Worm (Caenorhabditis elegans): ENCODE data around the gene ZK945.7.
A peak's percentile ranks its signal among the peaks of the same experiment; 100 is the strongest.

Gene ZK945.7

DNA sequence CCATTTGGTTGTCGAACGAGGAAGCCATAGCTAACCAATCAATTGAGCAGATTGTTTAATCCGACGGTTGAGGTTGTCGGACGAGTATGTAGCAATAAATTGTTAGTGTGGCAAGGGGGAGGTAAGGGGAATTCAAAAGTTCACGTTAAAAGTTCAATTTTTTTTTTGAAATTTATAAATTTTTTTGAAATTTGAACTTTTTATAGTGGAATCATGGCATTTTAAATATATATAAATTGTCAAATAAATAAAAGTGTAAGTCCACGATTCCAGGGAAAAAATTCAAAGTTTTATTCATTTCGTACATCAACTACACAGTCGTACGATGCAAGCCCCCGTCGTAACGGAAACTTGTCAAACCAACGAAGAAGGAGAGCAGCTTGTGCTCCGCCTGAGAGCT lies at the start of gene ZK945.7, which contains the start of gene ZK945.8:
Gene ZK945.7, minus strand, starts transcription at position 101 of the 400 bp plus-strand sequence.
Gene ZK945.8, plus strand, starts transcription at position 275 of the 400 bp plus-strand sequence.
- no peak for TF ChIP-seq nhr-85 (tag)
- TF ChIP-seq unc-30 (tag; optimal IDR thresholded peaks at IDR 0.05), result no peak
- TF ChIP-seq nhr-90 (tag; optimal IDR thresholded peaks at IDR 0.05; ENCODE audit: poor library complexity), result no peak
- no peak for TF ChIP-seq nhr-28 (tag; optimal IDR thresholded peaks at IDR 0.05)
- TF ChIP-seq zip-4 (GFP tag; optimal IDR thresholded peaks at IDR 0.05), result no peak
- no peak for TF ChIP-seq nhr-47 (tag; optimal IDR thresholded peaks at IDR 0.05)
- TF ChIP-seq efl-1 (optimal IDR thresholded peaks at IDR 0.05), result no peak
- TF ChIP-seq efl-1 (GFP tag; optimal IDR thresholded peaks at IDR 0.05 in 1 of 2), result peak in 1 of 2 experiments; percentile 82
- no peak for TF ChIP-seq irx-1 (tag; optimal IDR thresholded peaks at IDR 0.05)

DNA sequence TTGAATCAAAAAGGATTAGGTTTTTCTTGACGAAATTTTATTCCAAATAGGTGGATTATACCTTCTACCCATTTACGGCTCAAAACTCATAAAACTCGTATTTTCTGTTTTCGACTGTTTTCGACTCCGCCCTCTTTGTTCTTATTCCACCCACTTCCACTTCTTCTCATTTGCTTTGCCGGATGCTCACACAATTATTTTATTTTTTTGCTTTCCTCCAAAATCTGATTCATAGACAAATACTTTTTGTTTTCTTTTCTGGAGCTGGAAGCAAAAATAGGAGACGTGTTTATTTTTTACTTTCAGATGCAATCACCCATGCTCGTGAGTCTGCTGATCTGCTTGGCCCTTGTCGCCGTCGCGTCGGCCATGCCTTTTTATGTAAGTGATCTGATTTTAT lies 46.8 kb upstream of the ZK945.7 start, which contains the start of gene nlp-63:
Gene nlp-63, plus strand, starts transcription at position 301 of the 400 bp plus-strand sequence.
- TF ChIP-seq ceh-8 (GFP tag; optimal IDR thresholded peaks at IDR 0.05) (no peak), aly-2 (tag; optimal IDR thresholded peaks at IDR 0.05) (no peak), efl-3 (GFP tag; optimal IDR thresholded peaks at IDR 0.05) (no peak), irx-1 (tag; optimal IDR thresholded peaks at IDR 0.05) (no peak), grh-1 (GFP tag; IDR thresholded peaks at IDR 0.05) (no peak), swsn-7 (tag; optimal IDR thresholded peaks at IDR 0.05) (no peak), unc-86 (tag; optimal IDR thresholded peaks at IDR 0.05) (no peak), lin-15B (tag; optimal IDR thresholded peaks at IDR 0.05) (no peak), unc-98 (GFP tag; IDR thresholded peaks at IDR 0.05) (no peak), jun-1 (tag; optimal IDR thresholded peaks at IDR 0.05) (no peak), ztf-4 (tag; optimal IDR thresholded peaks at IDR 0.05) (no peak)

DNA sequence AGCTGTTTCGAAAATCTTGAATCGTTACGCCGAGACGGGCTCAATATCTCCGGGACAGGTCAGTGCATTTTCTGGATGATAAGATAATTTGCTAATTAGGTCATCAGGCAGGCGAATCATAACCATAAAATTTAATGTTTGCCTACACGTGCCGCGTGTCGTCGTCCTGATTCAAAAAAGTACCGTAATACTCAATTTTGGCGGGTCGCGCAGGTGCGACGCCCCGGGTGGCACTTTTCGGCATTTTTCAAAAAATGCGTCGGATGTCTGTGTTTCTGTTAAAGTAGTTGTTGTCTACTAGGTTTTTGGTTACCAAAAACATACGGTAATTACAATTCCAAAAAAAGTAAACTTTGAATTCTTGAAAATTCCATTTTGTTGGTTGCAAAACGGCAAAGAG lies 39.2 kb upstream of the ZK945.7 start:
- TF ChIP-seq unc-30 (tag; optimal IDR thresholded peaks at IDR 0.05), result no peak
- no peak for TF ChIP-seq ceh-63 (GFP tag; optimal IDR thresholded peaks at IDR 0.05)
- peak; percentile 60 for TF ChIP-seq vab-15 (tag; optimal IDR thresholded peaks at IDR 0.05)
- TF ChIP-seq ets-5 (GFP tag; IDR thresholded peaks at IDR 0.05), result no peak
- TF ChIP-seq nhr-90 (tag; optimal IDR thresholded peaks at IDR 0.05; ENCODE audit: poor library complexity), result no peak
- TF ChIP-seq C34B4.2 (tag; optimal IDR thresholded peaks at IDR 0.05), result no peak
- TF ChIP-seq lsy-2 (tag; optimal IDR thresholded peaks at IDR 0.05), result peak in 1 of 2 experiments; percentile 47
- no peak for TF ChIP-seq ztf-4 (tag; optimal IDR thresholded peaks at IDR 0.05)
- TF ChIP-seq nhr-12 (tag; optimal IDR thresholded peaks at IDR 0.05), result no peak
- peak; percentile 64 for TF ChIP-seq nhr-85 (tag)
- no peak for TF ChIP-seq blmp-1 (tag; optimal IDR thresholded peaks at IDR 0.05)
- TF ChIP-seq C16A3.4 (tag; optimal IDR thresholded peaks at IDR 0.05), result no peak
- no peak for TF ChIP-seq fos-1 (tag; optimal IDR thresholded peaks at IDR 0.05)
- TF ChIP-seq fkh-4 (tag; optimal IDR thresholded peaks at IDR 0.05; ENCODE audit: borderline replicate concordance), result no peak
- no peak for TF ChIP-seq nhr-76 (tag; optimal IDR thresholded peaks at IDR 0.05)
- no peak for TF ChIP-seq ces-1 (GFP tag; optimal IDR thresholded peaks at IDR 0.05)
- TF ChIP-seq lin-35 (GFP tag; optimal IDR thresholded peaks at IDR 0.05), result no peak
- no peak for TF ChIP-seq C04F5.9 (tag; optimal IDR thresholded peaks at IDR 0.05)
- TF ChIP-seq ceh-82 (tag; optimal IDR thresholded peaks at IDR 0.05), result no peak
- no peak for TF ChIP-seq lin-39 (tag; optimal IDR thresholded peaks at IDR 0.05)
- no peak for TF ChIP-seq aly-2 (tag; optimal IDR thresholded peaks at IDR 0.05)
- TF ChIP-seq mef-2 (tag; optimal IDR thresholded peaks at IDR 0.05), result no peak
- no peak for TF ChIP-seq efl-1 (optimal IDR thresholded peaks at IDR 0.05)
- peak in 1 of 2 experiments; percentile 49 for TF ChIP-seq efl-1 (GFP tag; optimal IDR thresholded peaks at IDR 0.05 in 1 of 2)
- no peak for TF ChIP-seq hlh-4 (tag; optimal IDR thresholded peaks at IDR 0.05)
- TF ChIP-seq snpc-4 (tag; optimal IDR thresholded peaks at IDR 0.05), result no peak

DNA sequence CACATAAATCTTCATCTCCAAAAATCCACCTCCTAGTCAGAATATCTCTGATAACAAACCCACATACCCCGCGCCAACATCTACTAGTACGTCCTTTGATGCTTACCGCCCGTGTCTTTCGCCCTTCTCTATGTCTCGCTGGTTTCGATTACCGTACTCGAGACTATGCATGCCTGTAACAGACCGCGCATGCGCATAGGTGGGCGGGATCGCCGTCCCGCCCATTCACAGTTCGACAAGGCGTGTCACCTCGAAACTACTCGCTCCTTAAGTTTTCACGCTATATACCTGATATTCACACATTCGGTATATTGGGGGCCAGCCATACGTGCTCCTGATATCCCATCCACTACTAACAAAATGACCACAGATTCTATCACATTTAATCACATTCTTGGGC lies 38.2 kb upstream of the ZK945.7 start, which contains the start of gene pax-3:
Gene pax-3, plus strand, starts transcription at position 83 of the 400 bp plus-strand sequence.
- TF ChIP-seq lin-14 (GFP tag; optimal IDR thresholded peaks at IDR 0.05) (peak; percentile 12), swsn-7 (tag; optimal IDR thresholded peaks at IDR 0.05) (no peak), nhr-85 (tag) (peak; percentile 87), nhr-20 (tag; optimal IDR thresholded peaks at IDR 0.05) (no peak), lsy-2 (tag; optimal IDR thresholded peaks at IDR 0.05) (peak in 1 of 2 experiments; percentile 69)
